Worm (Caenorhabditis elegans): ENCODE measurements around the gene C15B12.1.

ce11 chrX:6462479-6462878, 14.1 kb upstream of the C15B12.1 start:
- TF ChIP-seq ceh-63 (GFP tag; optimal IDR thresholded peaks at IDR 0.05) (no peak), blmp-1 (tag; optimal IDR thresholded peaks at IDR 0.05) (no peak), snpc-4 (tag; optimal IDR thresholded peaks at IDR 0.05) (no peak), pqm-1 (tag; optimal IDR thresholded peaks at IDR 0.05) (no peak), nhr-11 (tag; optimal IDR thresholded peaks at IDR 0.05) (no peak)
